Worm (Caenorhabditis elegans) whole organism, late embryonic: ENCODE results near the gene W01D2.3.

Experiments
- C08G9.2 ChIP-seq: sonication (generic microtip); optimal IDR thresholded peaks from 2 replicates; lab custom pipeline; 2016; ENCODE audit warnings: mild to moderate bottlenecking, missing genetic modification characterization, moderate library complexity, missing compliant biosample characterization
- ama-1 ChIP-seq: fragments of 150-350 bp; optimal IDR thresholded peaks from 2 replicates; lab custom pipeline; 2014
- ceh-19 ChIP-seq: fragments of 200-800 bp; sonication (Bioruptor generic); optimal IDR thresholded peaks from 2 replicates; lab custom pipeline; 2018; ENCODE audit warnings: mild to moderate bottlenecking, missing genetic modification characterization, missing compliant biosample characterization
- ceh-30 ChIP-seq: fragments of 150-350 bp; optimal IDR thresholded peaks from 2 replicates; lab custom pipeline; 2014; ENCODE audit warnings: missing biosample characterization, missing genetic modification characterization
- ceh-9 ChIP-seq: sonication (generic microtip); optimal IDR thresholded peaks from 2 replicates; lab custom pipeline; 2016; ENCODE audit warnings: mild to moderate bottlenecking, missing genetic modification characterization, inconsistent platforms, missing compliant biosample characterization
- dve-1 ChIP-seq: sonication (generic microtip); optimal IDR thresholded peaks from 2 replicates; lab custom pipeline; 2017; ENCODE audit warnings: antibody characterized with exemption, mild to moderate bottlenecking, missing genetic modification characterization, missing compliant biosample characterization
- fkh-10 ChIP-seq: fragments of 150-350 bp; optimal IDR thresholded peaks from 2 replicates; lab custom pipeline; 2014; ENCODE audit warnings: missing biosample characterization, missing genetic modification reagents, missing genetic modification characterization
- nfya-1 ChIP-seq: sonication (generic microtip); optimal IDR thresholded peaks from 2 replicates; lab custom pipeline; 2017; ENCODE audit warnings: missing genetic modification characterization, mild to moderate bottlenecking, missing compliant biosample characterization, antibody characterized with exemption, moderate library complexity
- nhr-11 ChIP-seq: fragments of 150-350 bp; optimal IDR thresholded peaks from 2 replicates; lab custom pipeline; 2014; ENCODE audit warnings: missing biosample characterization, missing genetic modification characterization
- pat-9 ChIP-seq: fragments of 200-800 bp; sonication (Bioruptor generic); optimal IDR thresholded peaks from 2 replicates; lab custom pipeline; 2018; ENCODE audit warnings: mild to moderate bottlenecking, missing genetic modification characterization, moderate library complexity, missing compliant biosample characterization
- sdc-2 ChIP-seq: sonication (generic microtip); optimal IDR thresholded peaks from 2 replicates; lab custom pipeline; 2016; ENCODE audit warnings: missing genotype, missing genetic modification characterization, missing compliant biosample characterization

- no peak for TF ChIP-seq fkh-10 (GFP tag; lab: Kevin White, UChicago)
- no peak for TF ChIP-seq nhr-11 (tag; lab: Kevin White, UChicago)
- no peak for TF ChIP-seq nfya-1 (tag; lab: Kevin White, UChicago)
- no peak for TF ChIP-seq ceh-30 (tag; lab: Kevin White, UChicago)
- TF ChIP-seq pat-9 (tag; lab: Kevin White, UChicago): no peak
- no peak for TF ChIP-seq ama-1 (lab: Kevin White, UChicago)
- no peak for TF ChIP-seq ceh-9 (tag; lab: Kevin White, UChicago)
- no peak for TF ChIP-seq C08G9.2 (tag; lab: Kevin White, UChicago)
- TF ChIP-seq dve-1 (tag; lab: Kevin White, UChicago): no peak
- no peak for TF ChIP-seq ceh-19 (GFP tag; lab: Kevin White, UChicago)
- no peak for TF ChIP-seq sdc-2 (tag; lab: Kevin White, UChicago)
Observed at ce11 chrII:14771096-14771495, 33.0 kb downstream of the W01D2.3 start.
